Worm (Caenorhabditis elegans) whole organism, young adult: ENCODE results near the gene tatn-1.

Source experiments
- B0035.1 ChIP-seq: sonication (generic microtip); optimal IDR thresholded peaks from 2 replicates; lab custom pipeline; 2016; ENCODE audit warnings: missing genetic modification characterization, mild to moderate bottlenecking, missing compliant biosample characterization, missing genotype, missing genetic modification reagents
- F37B4.10 ChIP-seq: fragments of 200-800 bp; sonication (Bioruptor generic); IDR thresholded peaks from 2 replicates; pipeline ENCODE4 v1.3.6; 2022; ENCODE audit warnings: missing genetic modification characterization, missing compliant biosample characterization
- F49E8.2 ChIP-seq: sonication (generic microtip); optimal IDR thresholded peaks from 3 replicates; lab custom pipeline; 2017; ENCODE audit warnings: missing genetic modification characterization, mild to moderate bottlenecking, missing compliant biosample characterization, antibody characterized with exemption, moderate library complexity; ENCODE audit not compliant: insufficient read depth
- F57A8.1 ChIP-seq: fragments of 200-800 bp; sonication (Bioruptor generic); optimal IDR thresholded peaks from 2 replicates; lab custom pipeline; 2018; ENCODE audit warnings: mild to moderate bottlenecking, missing genetic modification characterization, moderate library complexity, missing compliant biosample characterization
- T26A5.8 ChIP-seq: sonication (generic microtip); optimal IDR thresholded peaks from 2 replicates; lab custom pipeline; 2016; ENCODE audit warnings: missing genetic modification characterization, missing compliant biosample characterization
- Y53F4B.3 ChIP-seq: fragments of 200-800 bp; sonication (Bioruptor generic); IDR thresholded peaks from 2 replicates; pipeline ENCODE4 v1.3.6; 2022; ENCODE audit warnings: missing genetic modification reagents, missing genetic modification characterization, missing compliant biosample characterization
- ZK185.1 ChIP-seq: sonication (generic microtip); optimal IDR thresholded peaks from 2 replicates; lab custom pipeline; 2016; ENCODE audit warnings: mild to moderate bottlenecking, missing genetic modification characterization, missing compliant biosample characterization; ENCODE audit not compliant: poor library complexity, severe bottlenecking
- ama-1 ChIP-seq, 3 experiments: fragments of 150-350 bp in 1 of 3; sonication (generic microtip) in 2 of 3; optimal IDR thresholded peaks; 2 replicates each; lab custom pipeline; 2014 to 2018; ENCODE audit warnings: missing biosample characterization in 2 of 3, missing genetic modification characterization in 2 of 3, missing genetic modification reagents in 2 of 3
- aptf-2 ChIP-seq: fragments of 200-800 bp; sonication (Bioruptor generic); conservative IDR thresholded peaks from 2 replicates; pipeline ENCODE4 v1.3.6; 2022; ENCODE audit warnings: missing genetic modification reagents, missing genetic modification characterization, missing compliant biosample characterization
- atf-7 ChIP-seq: sonication (generic microtip); optimal IDR thresholded peaks from 2 replicates; lab custom pipeline; 2017; ENCODE audit warnings: mild to moderate bottlenecking, missing genetic modification characterization, missing compliant biosample characterization
- athp-1 ChIP-seq: sonication (generic microtip); optimal IDR thresholded peaks from 2 replicates; lab custom pipeline; 2017; ENCODE audit warnings: mild to moderate bottlenecking, missing genetic modification characterization, missing compliant biosample characterization
- cebp-1 ChIP-seq, 2 experiments: fragments of 200-800 bp in 1 of 2; sonication (Bioruptor generic) in 1 of 2; sonication (generic microtip) in 1 of 2; IDR thresholded peaks in 1 of 2; optimal IDR thresholded peaks in 1 of 2; 2 replicates each; pipeline versions ENCODE4 v1.3.6 to Lab custom; 2017 to 2022; ENCODE audit warnings: missing compliant biosample characterization in 2 of 2, missing genetic modification characterization in 2 of 2, mild to moderate bottlenecking in 1 of 2, missing genetic modification reagents in 1 of 2, moderate library complexity in 1 of 2
- ceh-27 ChIP-seq: fragments of 200-800 bp; sonication (Bioruptor generic); optimal IDR thresholded peaks from 2 replicates; lab custom pipeline; 2018; ENCODE audit warnings: mild to moderate bottlenecking, missing genetic modification characterization, moderate library complexity, missing compliant biosample characterization
- ceh-58 ChIP-seq: fragments of 200-800 bp; sonication (Bioruptor generic); IDR thresholded peaks from 2 replicates; pipeline ENCODE4 v1.3.6; 2022; ENCODE audit warnings: missing genetic modification characterization, missing compliant biosample characterization
- ceh-91 ChIP-seq: fragments of 200-800 bp; sonication (Bioruptor generic); IDR thresholded peaks from 2 replicates; pipeline ENCODE4 v1.3.6; 2022; ENCODE audit warnings: missing genetic modification reagents, missing genetic modification characterization, missing compliant biosample characterization
- die-1 ChIP-seq: sonication (generic microtip); optimal IDR thresholded peaks from 2 replicates; lab custom pipeline; 2016; ENCODE audit warnings: missing genotype, mild to moderate bottlenecking, missing genetic modification characterization, missing compliant biosample characterization
- dox-1 ChIP-seq: fragments of 200-800 bp; sonication (Bioruptor generic); IDR thresholded peaks from 2 replicates; pipeline ENCODE4 v1.3.6; 2022; ENCODE audit warnings: missing genetic modification reagents, missing genetic modification characterization, missing compliant biosample characterization
- dpff-1 ChIP-seq: sonication (generic microtip); optimal IDR thresholded peaks from 2 replicates; lab custom pipeline; 2017; ENCODE audit warnings: mild to moderate bottlenecking, missing genetic modification characterization, missing compliant biosample characterization
- dpl-1 ChIP-seq: fragments of 150-350 bp; optimal IDR thresholded peaks from 2 replicates; lab custom pipeline; 2014; ENCODE audit warnings: missing biosample characterization, missing genetic modification reagents, missing genetic modification characterization
- gei-17 ChIP-seq: fragments of 200-800 bp; sonication (Bioruptor generic); optimal IDR thresholded peaks from 2 replicates; lab custom pipeline; 2018; ENCODE audit warnings: mild to moderate bottlenecking, missing genetic modification characterization, missing compliant biosample characterization
- hlh-12 ChIP-seq: sonication (generic microtip); optimal IDR thresholded peaks from 2 replicates; lab custom pipeline; 2016; ENCODE audit warnings: missing genetic modification characterization, missing compliant biosample characterization
- hmg-1.2 ChIP-seq: fragments of 200-800 bp; sonication (Bioruptor generic); IDR thresholded peaks from 2 replicates; pipeline ENCODE4 v1.3.6; 2022; ENCODE audit warnings: missing genetic modification reagents, missing genetic modification characterization, missing compliant biosample characterization
- hmg-20 ChIP-seq: fragments of 200-800 bp; sonication (Bioruptor generic); IDR thresholded peaks from 2 replicates; pipeline ENCODE4 v1.3.6; 2022; ENCODE audit warnings: missing genetic modification reagents, missing genetic modification characterization, missing compliant biosample characterization
- lag-1 ChIP-seq: fragments of 200-800 bp; sonication (Bioruptor generic); IDR thresholded peaks from 2 replicates; pipeline ENCODE4 v1.3.6; 2022; ENCODE audit warnings: missing genetic modification reagents, missing genetic modification characterization, missing compliant biosample characterization
- lin-26 ChIP-seq: fragments of 200-800 bp; sonication (Bioruptor generic); IDR thresholded peaks from 2 replicates; pipeline ENCODE4 v1.3.6; 2022; ENCODE audit warnings: missing genetic modification reagents, missing genetic modification characterization, missing compliant biosample characterization
- lsy-27 ChIP-seq: sonication (generic microtip); optimal IDR thresholded peaks from 2 replicates; lab custom pipeline; 2017; ENCODE audit warnings: missing genetic modification characterization, mild to moderate bottlenecking, missing compliant biosample characterization, antibody characterized with exemption, missing genotype, borderline replicate concordance; ENCODE audit not compliant: insufficient read depth
- mxl-1 ChIP-seq: sonication (generic microtip); optimal IDR thresholded peaks from 2 replicates; lab custom pipeline; 2016; ENCODE audit warnings: missing genetic modification characterization, missing compliant biosample characterization
- nhr-179 ChIP-seq: sonication (generic microtip); optimal IDR thresholded peaks from 2 replicates; lab custom pipeline; 2016; ENCODE audit warnings: mild to moderate bottlenecking, missing genetic modification characterization, missing compliant biosample characterization
- nhr-27 ChIP-seq: fragments of 200-800 bp; sonication (Bioruptor generic); optimal IDR thresholded peaks from 2 replicates; lab custom pipeline; 2018; ENCODE audit warnings: mild to moderate bottlenecking, missing genetic modification characterization, moderate library complexity, missing compliant biosample characterization
- pbrm-1 ChIP-seq: fragments of 200-800 bp; sonication (Bioruptor generic); IDR thresholded peaks from 2 replicates; pipeline ENCODE4 v1.3.6; 2022; ENCODE audit warnings: missing genetic modification reagents, missing genetic modification characterization, missing compliant biosample characterization
- pha-4 ChIP-seq: fragments of 150-350 bp; sonication (generic microtip); optimal IDR thresholded peaks from 2 replicates; lab custom pipeline; 2014; ENCODE audit warnings: missing biosample characterization, missing genetic modification reagents, missing genetic modification characterization
- rpc-1 ChIP-seq, 2 experiments: fragments of 150-350 bp in 1 of 2; sonication (generic microtip) in 1 of 2; optimal IDR thresholded peaks; 2 replicates each; lab custom pipeline; 2014 to 2018; ENCODE audit warnings: missing biosample characterization in 1 of 2, missing genetic modification characterization in 1 of 2, missing genetic modification reagents in 1 of 2, missing genotype in 1 of 2
- snpc-4 ChIP-seq, 5 experiments: fragments of 150-350 bp in 1 of 5; sonication (generic microtip) in 4 of 5; optimal IDR thresholded peaks; 2 replicates each; lab custom pipeline; 2014 to 2018; ENCODE audit warnings: missing genetic modification characterization in 5 of 5, missing biosample characterization in 3 of 5, antibody characterized with exemption in 2 of 5, mild to moderate bottlenecking in 2 of 5, missing compliant biosample characterization in 2 of 5, missing genotype in 2 of 5, moderate library complexity in 2 of 5, missing genetic modification reagents in 1 of 5
- somi-1 ChIP-seq: fragments of 200-800 bp; sonication (Bioruptor generic); optimal IDR thresholded peaks from 2 replicates; lab custom pipeline; 2018; ENCODE audit warnings: mild to moderate bottlenecking, missing genetic modification characterization, missing compliant biosample characterization
- sptf-2 ChIP-seq: fragments of 200-800 bp; sonication (Bioruptor generic); optimal IDR thresholded peaks from 2 replicates; lab custom pipeline; 2018; ENCODE audit warnings: mild to moderate bottlenecking, missing genetic modification characterization, missing compliant biosample characterization
- tbx-9 ChIP-seq: sonication (generic microtip); optimal IDR thresholded peaks from 2 replicates; lab custom pipeline; 2016; ENCODE audit warnings: borderline replicate concordance, missing genetic modification characterization, inconsistent platforms, missing compliant biosample characterization
- unc-62 ChIP-seq: fragments of 150-350 bp; optimal IDR thresholded peaks from 2 replicates; lab custom pipeline; 2014; ENCODE audit warnings: missing biosample characterization, missing genetic modification reagents, missing genetic modification characterization
- xnd-1 ChIP-seq: sonication (generic microtip); optimal IDR thresholded peaks from 2 replicates; lab custom pipeline; 2016; ENCODE audit warnings: missing genotype, missing genetic modification reagents, missing genetic modification characterization, missing compliant biosample characterization
- ztf-18 ChIP-seq: sonication (generic microtip); optimal IDR thresholded peaks from 2 replicates; lab custom pipeline; 2016; ENCODE audit warnings: missing genotype, mild to moderate bottlenecking, missing genetic modification characterization, missing compliant biosample characterization
- ztf-25 ChIP-seq: fragments of 200-800 bp; sonication (Bioruptor generic); IDR thresholded peaks from 2 replicates; pipeline ENCODE4 v1.3.6; 2022; ENCODE audit warnings: missing genetic modification reagents, missing genetic modification characterization, missing compliant biosample characterization
- ztf-26 ChIP-seq: sonication (generic microtip); optimal IDR thresholded peaks from 2 replicates; lab custom pipeline; 2017; ENCODE audit warnings: missing genetic modification characterization, missing compliant biosample characterization
- ztf-28 ChIP-seq: fragments of 200-800 bp; sonication (Bioruptor generic); IDR thresholded peaks from 2 replicates; pipeline ENCODE4 v1.3.6; 2022; ENCODE audit warnings: missing genetic modification reagents, missing genetic modification characterization, missing compliant biosample characterization
- ztf-3 ChIP-seq: fragments of 200-800 bp; sonication (Bioruptor generic); optimal IDR thresholded peaks from 2 replicates; lab custom pipeline; 2018; ENCODE audit warnings: mild to moderate bottlenecking, missing genetic modification characterization, missing compliant biosample characterization
- ztf-6 ChIP-seq: fragments of 200-800 bp; sonication (Bioruptor generic); IDR thresholded peaks from 2 replicates; pipeline ENCODE4 v1.3.6; 2022; ENCODE audit warnings: missing genetic modification reagents, missing genetic modification characterization, missing compliant biosample characterization

tatn-1 gene

ce11 chrX:14818464-14819259 lies 27.9 kb downstream of the tatn-1 start, which contains the start of gene epn-1:
epn-1 (minus strand) TSS chrX:14818514.
- TF ChIP-seq ceh-58 (GFP tag; lab: Robert Waterston, UW) = 0 out of 2 replicates have a peak, but pooled peaks have one; percentile 48
- TF ChIP-seq T26A5.8 (tag; lab: Kevin White, UChicago) = no peak
- TF ChIP-seq ztf-26 (tag; lab: Kevin White, UChicago) = peak; percentile 97
- peak; percentile 60 for TF ChIP-seq die-1 (tag; lab: Kevin White, UChicago)
- TF ChIP-seq dpff-1 (tag; lab: Kevin White, UChicago) = no peak
- no peak for TF ChIP-seq xnd-1
- no peak for TF ChIP-seq F57A8.1
- TF ChIP-seq tbx-9 (tag; lab: Kevin White, UChicago) = no peak
- peak; percentile 96 for TF ChIP-seq athp-1 (tag; lab: Kevin White, UChicago)
- TF ChIP-seq Y53F4B.3 (GFP tag; lab: Robert Waterston, UW) = no peak
- peak; percentile 99 for TF ChIP-seq atf-7
- 0 out of 2 replicates have a peak, but pooled peaks have one; percentile 18 for TF ChIP-seq ztf-25 (GFP tag; lab: Robert Waterston, UW)
- no peak for TF ChIP-seq ama-1 (optimal IDR thresholded peaks at IDR 0.05; lab: Kevin White, UChicago)
- no peak for TF ChIP-seq ama-1 (GFP tag; optimal IDR thresholded peaks at IDR 0.05; lab: Kevin White, UChicago)
- TF ChIP-seq nhr-179 (tag; lab: Kevin White, UChicago) = no peak
- TF ChIP-seq snpc-4 (GFP tag; optimal IDR thresholded peaks at IDR 0.05; lab: Kevin White, UChicago) = peak; percentile 63
- peak in 3 of 4 experiments; percentile 80 to 89 (median 87) for TF ChIP-seq snpc-4 (tag; optimal IDR thresholded peaks at IDR 0.05; lab: Kevin White, UChicago)
- 0 out of 2 replicates have a peak, but pooled peaks have one; percentile 10 for TF ChIP-seq ceh-91 (GFP tag; lab: Robert Waterston, UW)
- TF ChIP-seq rpc-1 (optimal IDR thresholded peaks at IDR 0.05; lab: Kevin White, UChicago) = no peak
- no peak for TF ChIP-seq rpc-1 (tag; optimal IDR thresholded peaks at IDR 0.05; lab: Kevin White, UChicago)
- peak; percentile 90 for TF ChIP-seq gei-17 (GFP tag; lab: Kevin White, UChicago)
- TF ChIP-seq ztf-18 = peak; percentile 81
- TF ChIP-seq dpl-1 (GFP tag; lab: Kevin White, UChicago) = no peak
- peak; percentile 60 for TF ChIP-seq mxl-1 (tag; lab: Kevin White, UChicago)
- TF ChIP-seq B0035.1 (tag; lab: Kevin White, UChicago) = peak; percentile 84
- peak; percentile 97 for TF ChIP-seq dox-1
- TF ChIP-seq hmg-1.2 (GFP tag; lab: Robert Waterston, UW) = peak; percentile 95
- no peak for TF ChIP-seq hmg-20 (GFP tag; lab: Robert Waterston, UW)
- TF ChIP-seq lin-26 = peak; percentile 85
- TF ChIP-seq cebp-1 (GFP tag; IDR thresholded peaks at IDR 0.05; lab: Robert Waterston, UW) = peak; percentile 73
- peak; percentile 97 for TF ChIP-seq cebp-1 (tag; optimal IDR thresholded peaks at IDR 0.05; lab: Kevin White, UChicago)
- peak; percentile 56 for TF ChIP-seq sptf-2
- TF ChIP-seq aptf-2 (GFP tag; lab: Robert Waterston, UW) = peak; percentile 35
- TF ChIP-seq unc-62 (GFP tag; lab: Kevin White, UChicago) = peak; percentile 39
- TF ChIP-seq lsy-27 (tag; lab: Kevin White, UChicago) = peak; percentile 67
- TF ChIP-seq F37B4.10 (GFP tag; lab: Robert Waterston, UW) = peak; percentile 95; the same call in 1 of the 2 replicates
- TF ChIP-seq F49E8.2 (tag; lab: Kevin White, UChicago) = no peak
- TF ChIP-seq pha-4 = peak; percentile 4
- TF ChIP-seq ZK185.1 = peak; percentile 82
- TF ChIP-seq somi-1 (GFP tag; lab: Kevin White, UChicago) = peak; percentile 98
- peak; percentile 95 for TF ChIP-seq pbrm-1
- peak; percentile 97 for TF ChIP-seq ceh-27
- peak; percentile 89 for TF ChIP-seq ztf-3 (GFP tag; lab: Kevin White, UChicago)
- TF ChIP-seq ztf-6 (GFP tag; lab: Robert Waterston, UW) = 0 out of 2 replicates have a peak, but pooled peaks have one; percentile 37
- TF ChIP-seq ztf-28 (GFP tag; lab: Robert Waterston, UW) = no peak
- TF ChIP-seq lag-1 (GFP tag; lab: Robert Waterston, UW) = 0 out of 2 replicates have a peak, but pooled peaks have one; percentile 64
- TF ChIP-seq hlh-12 (tag; lab: Kevin White, UChicago) = no peak
- peak; percentile 71 for TF ChIP-seq nhr-27 (tag; lab: Kevin White, UChicago)
